Worm (Caenorhabditis elegans) whole organism, L1 larva: ENCODE measurements around the gene M163.22.
A peak's percentile ranks its signal among the peaks of the same experiment; 100 is the strongest.

Source experiments
- C34B4.2 ChIP-seq: sonication (generic microtip); optimal IDR thresholded peaks from 2 replicates; lab custom pipeline; 2017; ENCODE audit warnings: mild to moderate bottlenecking, missing genetic modification characterization, missing compliant biosample characterization
- aha-1 ChIP-seq: fragments of 150-350 bp; optimal IDR thresholded peaks from 2 replicates; lab custom pipeline; 2014; ENCODE audit warnings: missing biosample characterization, missing genetic modification characterization
- alr-1 ChIP-seq: fragments of 200-800 bp; sonication (Bioruptor generic); optimal IDR thresholded peaks from 2 replicates; lab custom pipeline; 2018; ENCODE audit warnings: borderline replicate concordance, mild to moderate bottlenecking, missing genetic modification characterization, missing compliant biosample characterization
- aly-2 ChIP-seq: fragments of 150-350 bp; optimal IDR thresholded peaks from 2 replicates; lab custom pipeline; 2014; ENCODE audit warnings: missing biosample characterization, missing genetic modification characterization
- ceh-8 ChIP-seq: fragments of 200-800 bp; sonication (Bioruptor generic); optimal IDR thresholded peaks from 2 replicates; lab custom pipeline; 2018; ENCODE audit warnings: mild to moderate bottlenecking, missing genetic modification characterization, moderate library complexity, missing compliant biosample characterization
- ceh-82 ChIP-seq, 3 experiments: fragments of 150-350 bp in 1 of 3; sonication (generic microtip) in 2 of 3; optimal IDR thresholded peaks; 2 replicates each; lab custom pipeline; 2014 to 2017; ENCODE audit warnings: missing biosample characterization in 3 of 3, missing genetic modification characterization in 3 of 3
- ceh-88 ChIP-seq: fragments of 200-800 bp; sonication (Bioruptor generic); IDR thresholded peaks from 2 replicates; pipeline ENCODE4 v1.3.6; 2022; ENCODE audit warnings: missing genetic modification characterization, missing compliant biosample characterization
- ces-1 ChIP-seq: fragments of 150-350 bp; optimal IDR thresholded peaks from 2 replicates; lab custom pipeline; 2014; ENCODE audit warnings: missing biosample characterization, missing genetic modification reagents, missing genetic modification characterization
- dsc-1 ChIP-seq: sonication (generic microtip); optimal IDR thresholded peaks from 2 replicates; lab custom pipeline; 2016; ENCODE audit warnings: mild to moderate bottlenecking, missing genetic modification characterization, missing compliant biosample characterization
- efl-1 ChIP-seq, 4 experiments: fragments of 150-350 bp; optimal IDR thresholded peaks in 3 of 4; peaks in 1 of 4; 1 replicate in 1 of 4; 2 replicates in 3 of 4; lab custom pipeline; 2014; ENCODE audit warnings: missing biosample characterization in 2 of 4, missing genetic modification characterization in 2 of 4, missing genetic modification reagents in 2 of 4
- efl-3 ChIP-seq: fragments of 200-800 bp; sonication (Bioruptor generic); optimal IDR thresholded peaks from 2 replicates; lab custom pipeline; 2018; ENCODE audit warnings: mild to moderate bottlenecking, missing genetic modification characterization, missing compliant biosample characterization
- egl-27 ChIP-seq, 2 experiments: fragments of 150-350 bp in 1 of 2; sonication (generic microtip); optimal IDR thresholded peaks; 3 replicates each; lab custom pipeline; 2017 to 2018; ENCODE audit warnings: missing biosample characterization in 2 of 2, missing genetic modification characterization in 2 of 2, missing genetic modification reagents in 2 of 2
- elt-2 ChIP-seq: sonication (generic microtip); optimal IDR thresholded peaks from 2 replicates; lab custom pipeline; 2016; ENCODE audit warnings: missing genetic modification characterization, mild to moderate bottlenecking, inconsistent platforms, missing compliant biosample characterization, missing genetic modification reagents
- elt-3 ChIP-seq, 6 experiments: fragments of 150-350 bp in 1 of 6; sonication (generic microtip); optimal IDR thresholded peaks; 2 replicates each; lab custom pipeline; 2017 to 2018; ENCODE audit warnings: missing biosample characterization in 6 of 6, missing genetic modification characterization in 6 of 6, inconsistent platforms in 1 of 6
- ets-5 ChIP-seq: fragments of 200-800 bp; sonication (Bioruptor generic); IDR thresholded peaks from 2 replicates; pipeline ENCODE4 v1.3.6; 2022; ENCODE audit warnings: missing genetic modification characterization, missing compliant biosample characterization
- hlh-17 ChIP-seq: fragments of 200-800 bp; sonication (Bioruptor generic); optimal IDR thresholded peaks from 2 replicates; lab custom pipeline; 2018; ENCODE audit warnings: missing genetic modification characterization, mild to moderate bottlenecking, missing compliant biosample characterization, moderate library complexity, borderline replicate concordance
- hlh-4 ChIP-seq: sonication (generic microtip); optimal IDR thresholded peaks from 2 replicates; lab custom pipeline; 2016; ENCODE audit warnings: mild to moderate bottlenecking, missing genetic modification characterization, missing compliant biosample characterization
- irx-1 ChIP-seq: sonication (generic microtip); optimal IDR thresholded peaks from 2 replicates; lab custom pipeline; 2016; ENCODE audit warnings: missing genetic modification characterization, missing compliant biosample characterization
- isw-1 ChIP-seq: fragments of 200-800 bp; sonication (Bioruptor generic); IDR thresholded peaks from 2 replicates; pipeline ENCODE4 v1.3.6; 2022; ENCODE audit warnings: missing genetic modification characterization, missing compliant biosample characterization
- lin-13 ChIP-seq: fragments of 150-350 bp; optimal IDR thresholded peaks from 2 replicates; lab custom pipeline; 2014; ENCODE audit warnings: missing biosample characterization, missing genetic modification reagents, missing genetic modification characterization
- lin-15B ChIP-seq: fragments of 150-350 bp; sonication (generic microtip); optimal IDR thresholded peaks from 3 replicates; lab custom pipeline; 2014; ENCODE audit warnings: missing biosample characterization, missing genetic modification characterization
- lin-35 ChIP-seq, 2 experiments: fragments of 150-350 bp; optimal IDR thresholded peaks; 2 replicates each; lab custom pipeline; 2014; ENCODE audit warnings: missing biosample characterization in 2 of 2, missing genetic modification characterization in 2 of 2, missing genetic modification reagents in 2 of 2
- lir-3 ChIP-seq: sonication (generic microtip); optimal IDR thresholded peaks from 2 replicates; lab custom pipeline; 2016; ENCODE audit warnings: mild to moderate bottlenecking, missing genetic modification characterization, moderate library complexity, missing compliant biosample characterization; ENCODE audit not compliant: poor library complexity
- lsy-2 ChIP-seq, 2 experiments: fragments of 150-350 bp; optimal IDR thresholded peaks; 2 replicates each; lab custom pipeline; 2014; ENCODE audit warnings: missing biosample characterization in 2 of 2, missing genetic modification characterization in 2 of 2
- mab-9 ChIP-seq: fragments of 200-800 bp; sonication (Bioruptor generic); IDR thresholded peaks from 2 replicates; pipeline ENCODE4 v1.3.6; 2022; ENCODE audit warnings: missing genetic modification reagents, missing genetic modification characterization, missing compliant biosample characterization
- mdl-1 ChIP-seq, 2 experiments: fragments of 150-350 bp; optimal IDR thresholded peaks; 2 replicates each; lab custom pipeline; 2014 to 2017; ENCODE audit warnings: missing biosample characterization in 2 of 2, missing genetic modification characterization in 2 of 2, inconsistent platforms in 1 of 2
- mep-1 ChIP-seq: fragments of 150-350 bp; optimal IDR thresholded peaks from 2 replicates; lab custom pipeline; 2014; ENCODE audit warnings: missing biosample characterization, missing genetic modification characterization
- nhr-11 ChIP-seq: fragments of 150-350 bp; optimal IDR thresholded peaks from 2 replicates; lab custom pipeline; 2014; ENCODE audit warnings: missing biosample characterization, missing genetic modification characterization
- nhr-19 ChIP-seq: fragments of 200-800 bp; sonication (Bioruptor generic); conservative IDR thresholded peaks from 2 replicates; pipeline ENCODE4 v1.3.6; 2022; ENCODE audit warnings: missing genetic modification characterization, missing compliant biosample characterization
- nhr-20 ChIP-seq: sonication (generic microtip); optimal IDR thresholded peaks from 2 replicates; lab custom pipeline; 2016; ENCODE audit warnings: mild to moderate bottlenecking, missing genetic modification characterization, missing compliant biosample characterization
- nhr-71 ChIP-seq: sonication (generic microtip); optimal IDR thresholded peaks from 2 replicates; lab custom pipeline; 2016; ENCODE audit warnings: mild to moderate bottlenecking, missing genetic modification characterization, moderate library complexity, missing compliant biosample characterization
- nhr-76 ChIP-seq: sonication (generic microtip); optimal IDR thresholded peaks from 2 replicates; lab custom pipeline; 2017; ENCODE audit warnings: missing biosample characterization, missing genetic modification characterization
- nhr-77 ChIP-seq: fragments of 150-350 bp; optimal IDR thresholded peaks from 2 replicates; lab custom pipeline; 2014; ENCODE audit warnings: missing biosample characterization, missing genetic modification characterization
- nhr-85 ChIP-seq: sonication (generic microtip); peaks from one replicate; lab custom pipeline; 2016; ENCODE audit warnings: missing genetic modification characterization, inconsistent platforms, missing compliant biosample characterization
- nhr-90 ChIP-seq: sonication (generic microtip); optimal IDR thresholded peaks from 2 replicates; lab custom pipeline; 2016; ENCODE audit warnings: mild to moderate bottlenecking, missing genetic modification characterization, missing compliant biosample characterization; ENCODE audit not compliant: poor library complexity
- pqm-1 ChIP-seq: sonication (generic microtip); optimal IDR thresholded peaks from 3 replicates; lab custom pipeline; 2017; ENCODE audit warnings: missing biosample characterization, missing genetic modification characterization
- rnt-1 ChIP-seq: sonication (generic microtip); optimal IDR thresholded peaks from 2 replicates; lab custom pipeline; 2016; ENCODE audit warnings: mild to moderate bottlenecking, missing genetic modification characterization, moderate library complexity, missing compliant biosample characterization
- skn-1 ChIP-seq: fragments of 150-350 bp; optimal IDR thresholded peaks from 2 replicates; lab custom pipeline; 2014; ENCODE audit warnings: missing biosample characterization, missing genetic modification characterization
- snu-23 ChIP-seq: sonication (generic microtip); optimal IDR thresholded peaks from 2 replicates; lab custom pipeline; 2016; ENCODE audit warnings: missing genetic modification characterization, missing compliant biosample characterization
- sox-4 ChIP-seq: sonication (generic microtip); optimal IDR thresholded peaks from 2 replicates; lab custom pipeline; 2016; ENCODE audit warnings: missing genetic modification characterization, missing compliant biosample characterization
- tlp-1 ChIP-seq: fragments of 150-350 bp; optimal IDR thresholded peaks from 2 replicates; lab custom pipeline; 2014; ENCODE audit warnings: missing biosample characterization, missing genetic modification characterization
- unc-130 ChIP-seq: fragments of 150-350 bp; optimal IDR thresholded peaks from 2 replicates; lab custom pipeline; 2017; ENCODE audit warnings: missing biosample characterization, missing genetic modification characterization, inconsistent platforms
- unc-30 ChIP-seq: sonication (generic microtip); optimal IDR thresholded peaks from 2 replicates; lab custom pipeline; 2017; ENCODE audit warnings: missing biosample characterization, missing genetic modification characterization
- unc-62 ChIP-seq: fragments of 150-350 bp; optimal IDR thresholded peaks from 2 replicates; lab custom pipeline; 2014; ENCODE audit warnings: missing biosample characterization, missing genetic modification reagents, missing genetic modification characterization
- unc-86 ChIP-seq: sonication (generic microtip); optimal IDR thresholded peaks from 2 replicates; lab custom pipeline; 2016; ENCODE audit warnings: missing genetic modification characterization, missing compliant biosample characterization
- vab-15 ChIP-seq: sonication (generic microtip); optimal IDR thresholded peaks from 2 replicates; lab custom pipeline; 2017; ENCODE audit warnings: missing genotype, mild to moderate bottlenecking, missing genetic modification characterization, missing compliant biosample characterization
- zag-1 ChIP-seq: fragments of 150-350 bp; optimal IDR thresholded peaks from 2 replicates; lab custom pipeline; 2014; ENCODE audit warnings: missing biosample characterization, missing genetic modification characterization
- zip-4 ChIP-seq: fragments of 200-800 bp; sonication (Bioruptor generic); optimal IDR thresholded peaks from 2 replicates; lab custom pipeline; 2018; ENCODE audit warnings: mild to moderate bottlenecking, missing genetic modification characterization, moderate library complexity, missing compliant biosample characterization
- ztf-11 ChIP-seq, 2 experiments: sonication (generic microtip); optimal IDR thresholded peaks; 2 replicates each; lab custom pipeline; 2016 to 2017; ENCODE audit warnings: missing genetic modification characterization in 2 of 2, missing biosample characterization in 1 of 2, missing compliant biosample characterization in 1 of 2

The M163.22 gene

ce11 chrX:14500422-14501058 is 34.8 kb downstream of the M163.22 start (continued):
- TF ChIP-seq nhr-90 (tag; lab: Kevin White, UChicago) (peak; percentile 54), isw-1 (no peak), ztf-11 (tag; optimal IDR thresholded peaks at IDR 0.05; lab: Kevin White, UChicago) (no peak), C34B4.2 (no peak), aly-2 (tag; lab: Kevin White, UChicago) (no peak), hlh-4 (tag; lab: Kevin White, UChicago) (no peak), snu-23 (GFP tag; lab: Kevin White, UChicago) (peak; percentile 35), aha-1 (tag; lab: Kevin White, UChicago) (no peak), ceh-82 (tag; optimal IDR thresholded peaks at IDR 0.05; lab: Kevin White, UChicago) (no peak), lin-13 (GFP tag; lab: Kevin White, UChicago) (no peak), nhr-71 (tag; lab: Kevin White, UChicago) (peak; percentile 69), nhr-85 (peak; percentile 98), ets-5 (GFP tag; lab: Robert Waterston, UW) (no peak), rnt-1 (peak; percentile 46), nhr-20 (peak; percentile 72), ceh-8 (GFP tag; lab: Kevin White, UChicago) (no peak), zip-4 (GFP tag; lab: Kevin White, UChicago) (no peak), mdl-1 (tag; optimal IDR thresholded peaks at IDR 0.05; lab: Kevin White, UChicago) (no peak), sox-4 (tag; lab: Kevin White, UChicago) (no peak), egl-27 (tag; optimal IDR thresholded peaks at IDR 0.05; lab: Kevin White, UChicago) (no peak), unc-130 (tag; lab: Kevin White, UChicago) (no peak), alr-1 (tag; lab: Kevin White, UChicago) (no peak), efl-1 (optimal IDR thresholded peaks at IDR 0.05; lab: Kevin White, UChicago) (no peak), efl-1 (GFP tag; optimal IDR thresholded peaks at IDR 0.05 in 1 of 2; lab: Kevin White, UChicago) (no peak), nhr-77 (tag; lab: Kevin White, UChicago) (no peak), hlh-17 (GFP tag; lab: Kevin White, UChicago) (no peak), efl-3 (GFP tag; lab: Kevin White, UChicago) (peak; percentile 62), unc-30 (tag; lab: Kevin White, UChicago) (no peak), elt-2 (tag; lab: Kevin White, UChicago) (peak; percentile 95), nhr-11 (tag; lab: Kevin White, UChicago) (no peak), lsy-2 (tag; optimal IDR thresholded peaks at IDR 0.05; lab: Kevin White, UChicago) (peak in 1 of 2 experiments; percentile 10)

DNA sequence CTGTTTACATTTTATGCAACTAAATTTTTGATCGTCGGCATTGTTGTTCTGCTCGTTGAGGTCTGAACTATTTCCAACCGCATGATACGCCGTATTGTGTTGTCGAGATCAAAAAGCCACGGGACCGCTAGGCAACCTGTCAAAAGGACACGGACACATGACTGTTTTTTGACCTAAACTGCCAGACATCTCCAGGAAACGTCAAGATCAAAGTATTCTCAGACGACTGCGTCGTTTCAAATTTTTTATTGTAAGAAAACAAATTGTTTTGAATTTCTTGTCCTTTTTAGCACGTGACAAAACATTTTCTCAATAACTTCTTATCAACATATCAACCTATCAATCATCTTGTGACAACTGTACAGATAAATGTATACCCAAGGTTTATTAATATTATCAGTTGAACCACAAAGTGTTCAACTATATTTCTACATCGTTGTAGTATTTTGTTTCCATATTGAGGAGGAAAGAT is 36.5 kb downstream of the M163.22 start:
- TF ChIP-seq pqm-1 (tag; lab: Kevin White, UChicago) = peak; percentile 28
- TF ChIP-seq nhr-19 = peak; percentile 74
- TF ChIP-seq lin-15B (tag; lab: Kevin White, UChicago) = no peak
- peak; percentile 46 to 48 for TF ChIP-seq lsy-2 (tag; optimal IDR thresholded peaks at IDR 0.05; lab: Kevin White, UChicago)
- no peak for TF ChIP-seq vab-15 (tag; lab: Kevin White, UChicago)
- no peak for TF ChIP-seq ceh-88 (GFP tag; lab: Robert Waterston, UW)
- peak; percentile 91 for TF ChIP-seq nhr-71 (tag; lab: Kevin White, UChicago)
- no peak for TF ChIP-seq skn-1
- no peak for TF ChIP-seq unc-30 (tag; lab: Kevin White, UChicago)
- peak; percentile 80 for TF ChIP-seq tlp-1 (tag; lab: Kevin White, UChicago)
- no peak for TF ChIP-seq unc-86
- peak in 5 of 6 experiments; percentile 2 to 93 (median 49) for TF ChIP-seq elt-3 (tag; optimal IDR thresholded peaks at IDR 0.05; lab: Kevin White, UChicago)
- no peak for TF ChIP-seq ztf-11 (tag; optimal IDR thresholded peaks at IDR 0.05; lab: Kevin White, UChicago)
- no peak for TF ChIP-seq nhr-76 (tag; lab: Kevin White, UChicago)
- TF ChIP-seq irx-1 (tag; lab: Kevin White, UChicago) = peak; percentile 69
- no peak for TF ChIP-seq zag-1 (tag; lab: Kevin White, UChicago)
- TF ChIP-seq dsc-1 (tag; lab: Kevin White, UChicago) = no peak
- no peak for TF ChIP-seq ets-5 (GFP tag; lab: Robert Waterston, UW)
- TF ChIP-seq ceh-82 (tag; optimal IDR thresholded peaks at IDR 0.05; lab: Kevin White, UChicago) = no peak
- TF ChIP-seq mdl-1 (tag; optimal IDR thresholded peaks at IDR 0.05; lab: Kevin White, UChicago) = peak in 1 of 2 experiments; percentile 78
- TF ChIP-seq lir-3 (tag; lab: Kevin White, UChicago) = peak; percentile 20
- no peak for TF ChIP-seq unc-62 (GFP tag; lab: Kevin White, UChicago)
- TF ChIP-seq lin-35 (GFP tag; optimal IDR thresholded peaks at IDR 0.05; lab: Kevin White, UChicago) = peak in 1 of 2 experiments; percentile 83
- no peak for TF ChIP-seq ces-1
- TF ChIP-seq lin-13 (GFP tag; lab: Kevin White, UChicago) = peak; percentile 44
- 0 out of 2 replicates have a peak, but pooled peaks have one; percentile 17 for TF ChIP-seq mab-9 (GFP tag; lab: Robert Waterston, UW)
- TF ChIP-seq mep-1 (tag; lab: Kevin White, UChicago) = peak; percentile 56
